Fruit fly (Drosophila melanogaster) whole organism, embryonic: Measurements from ENCODE around the gene RhoGAP19D.

Experiments
- Aef1 ChIP-seq: fragments of 200-800 bp; sonication (Bioruptor generic); IDR thresholded peaks from 3 replicates; pipeline ENCODE4 v1.3.6; 2022; ENCODE audit warnings: missing biosample characterization, missing genetic modification characterization
- BEAF-32 ChIP-seq: fragments of 200-800 bp; sonication (Bioruptor generic); optimal IDR thresholded peaks from 3 replicates; lab custom pipeline; 2017; ENCODE audit warnings: missing biosample characterization, missing genetic modification characterization, mild to moderate bottlenecking, moderate library complexity, missing genetic modification reagents
- Blimp-1 ChIP-seq: fragments of 200-800 bp; sonication (Bioruptor generic); optimal IDR thresholded peaks from 3 replicates; lab custom pipeline; 2018; ENCODE audit warnings: missing biosample characterization, missing genetic modification characterization, mild to moderate bottlenecking, moderate library complexity, missing genetic modification reagents
- Bteb2 ChIP-seq: fragments of 200-800 bp; sonication (Bioruptor generic); optimal IDR thresholded peaks from 2 replicates; lab custom pipeline; 2016; ENCODE audit warnings: missing biosample characterization, missing genetic modification characterization
- CG11560 ChIP-seq: fragments of 200-800 bp; sonication (Bioruptor generic); IDR thresholded peaks from 3 replicates; pipeline ENCODE4 v1.3.6; 2022; ENCODE audit warnings: missing biosample characterization, missing genetic modification characterization
- CG12104 ChIP-seq: fragments of 200-800 bp; sonication (Bioruptor generic); optimal IDR thresholded peaks from 3 replicates; lab custom pipeline; 2016; ENCODE audit warnings: missing biosample characterization, missing genetic modification characterization
- CG13775 ChIP-seq: fragments of 200-800 bp; sonication (Bioruptor generic); optimal IDR thresholded peaks from 3 replicates; lab custom pipeline; 2017; ENCODE audit warnings: missing biosample characterization, mild to moderate bottlenecking, missing genetic modification characterization
- CG1792 ChIP-seq: fragments of 200-800 bp; sonication (Bioruptor generic); optimal IDR thresholded peaks from 2 replicates; lab custom pipeline; 2016; ENCODE audit warnings: missing biosample characterization, missing genetic modification characterization
- CG1832 ChIP-seq: fragments of 200-800 bp; sonication (Bioruptor generic); optimal IDR thresholded peaks from 2 replicates; lab custom pipeline; 2017; ENCODE audit warnings: missing biosample characterization, mild to moderate bottlenecking, missing genetic modification characterization, inconsistent platforms
- CG18619 ChIP-seq: fragments of 200-800 bp; sonication (Bioruptor generic); optimal IDR thresholded peaks from 3 replicates; lab custom pipeline; 2017; ENCODE audit warnings: missing biosample characterization, mild to moderate bottlenecking, missing genetic modification characterization
- CG2120 ChIP-seq: fragments of 200-800 bp; sonication (Bioruptor generic); optimal IDR thresholded peaks from 3 replicates; lab custom pipeline; 2016; ENCODE audit warnings: missing biosample characterization, missing genetic modification characterization
- CG33213 ChIP-seq: fragments of 200-800 bp; sonication (Bioruptor generic); optimal IDR thresholded peaks from 3 replicates; lab custom pipeline; 2016; ENCODE audit warnings: missing biosample characterization, missing genetic modification characterization
- CG43689 ChIP-seq: fragments of 200-800 bp; sonication (Bioruptor generic); IDR thresholded peaks from 2 replicates; pipeline ENCODE4 v1.3.6; 2022; ENCODE audit warnings: missing biosample characterization, missing genetic modification characterization
- CG4404 ChIP-seq: fragments of 200-800 bp; sonication (Bioruptor generic); IDR thresholded peaks from 2 replicates; pipeline ENCODE4 v1.3.6; 2022; ENCODE audit warnings: missing biosample characterization, missing genetic modification characterization
- CG4617 ChIP-seq: fragments of 200-800 bp; sonication (Bioruptor generic); optimal IDR thresholded peaks from 3 replicates; lab custom pipeline; 2016; ENCODE audit warnings: missing biosample characterization, missing genetic modification characterization, borderline replicate concordance
- CG4820 ChIP-seq: fragments of 200-800 bp; sonication (Bioruptor generic); optimal IDR thresholded peaks from 3 replicates; lab custom pipeline; 2016; ENCODE audit warnings: missing biosample characterization, missing genetic modification characterization
- CG7556 ChIP-seq: fragments of 200-800 bp; sonication (Bioruptor generic); optimal IDR thresholded peaks from 2 replicates; lab custom pipeline; 2017; ENCODE audit warnings: missing biosample characterization, mild to moderate bottlenecking, missing genetic modification characterization
- CG8944 ChIP-seq: fragments of 200-800 bp; sonication (Bioruptor generic); optimal IDR thresholded peaks from 3 replicates; lab custom pipeline; 2016; ENCODE audit warnings: missing biosample characterization, missing genetic modification characterization
- Dll ChIP-seq: fragments of 200-800 bp; sonication (Bioruptor generic); IDR thresholded peaks from 4 replicates; pipeline ENCODE4 v1.3.6; 2022; ENCODE audit warnings: missing biosample characterization, missing genetic modification characterization; ENCODE audit not compliant: partially characterized antibody
- HLH3B ChIP-seq: fragments of 200-800 bp; sonication (Bioruptor generic); IDR thresholded peaks from 2 replicates; pipeline ENCODE4 v1.3.6; 2022; ENCODE audit warnings: missing biosample characterization, missing genetic modification characterization
- NfI ChIP-seq: fragments of 200-800 bp; sonication (Bioruptor generic); optimal IDR thresholded peaks from 3 replicates; lab custom pipeline; 2018; ENCODE audit warnings: missing biosample characterization, mild to moderate bottlenecking, missing genetic modification characterization, moderate library complexity
- Optix ChIP-seq: fragments of 200-800 bp; sonication (Bioruptor generic); IDR thresholded peaks from 3 replicates; pipeline ENCODE4 v1.3.6; 2022; ENCODE audit warnings: missing biosample characterization, missing genetic modification characterization
- PHDP ChIP-seq: fragments of 200-800 bp; sonication (Bioruptor generic); optimal IDR thresholded peaks from 3 replicates; lab custom pipeline; 2018; ENCODE audit warnings: missing biosample characterization, mild to moderate bottlenecking, missing genetic modification characterization, moderate library complexity
- Sox102F ChIP-seq: fragments of 200-800 bp; sonication (Bioruptor generic); optimal IDR thresholded peaks from 2 replicates; lab custom pipeline; 2018; ENCODE audit warnings: missing biosample characterization, mild to moderate bottlenecking, missing genetic modification characterization, moderate library complexity
- Ssrp ChIP-seq: fragments of 200-800 bp; sonication (Bioruptor generic); optimal IDR thresholded peaks from 2 replicates; lab custom pipeline; 2018; ENCODE audit warnings: missing biosample characterization, mild to moderate bottlenecking, missing genetic modification characterization, moderate library complexity
- Xrp1 ChIP-seq: fragments of 200-800 bp; sonication (Bioruptor generic); IDR thresholded peaks from 2 replicates; pipeline ENCODE4 v1.3.6; 2022; ENCODE audit warnings: missing biosample characterization, missing genetic modification characterization
- br ChIP-seq: fragments of >200 bp; optimal IDR thresholded peaks from 2 replicates; lab custom pipeline; 2017
- btn ChIP-seq: fragments of 200-800 bp; sonication (Bioruptor generic); optimal IDR thresholded peaks from 2 replicates; lab custom pipeline; 2016; ENCODE audit warnings: missing biosample characterization, missing genetic modification characterization
- cato ChIP-seq: fragments of 200-800 bp; sonication (Bioruptor generic); optimal IDR thresholded peaks from 2 replicates; lab custom pipeline; 2016; ENCODE audit warnings: missing biosample characterization, missing genetic modification characterization, borderline replicate concordance
- chinmo ChIP-seq: fragments of 200-800 bp; sonication (Bioruptor generic); IDR thresholded peaks from 4 replicates; pipeline ENCODE4 v1.3.6; 2022; ENCODE audit warnings: missing biosample characterization, missing genetic modification characterization; ENCODE audit not compliant: partially characterized antibody
- chn ChIP-seq: fragments of 200-800 bp; sonication (Bioruptor generic); optimal IDR thresholded peaks from 2 replicates; lab custom pipeline; 2016; ENCODE audit warnings: missing biosample characterization, missing genetic modification characterization
- crc ChIP-seq: fragments of 200-800 bp; sonication (Bioruptor generic); optimal IDR thresholded peaks from 2 replicates; lab custom pipeline; 2016; ENCODE audit warnings: missing biosample characterization, missing genetic modification characterization
- exex ChIP-seq: fragments of 200-800 bp; sonication (Bioruptor generic); optimal IDR thresholded peaks from 4 replicates; lab custom pipeline; 2018; ENCODE audit warnings: missing biosample characterization, mild to moderate bottlenecking, missing genetic modification characterization, moderate library complexity
- fu2 ChIP-seq: fragments of 200-800 bp; sonication (Bioruptor generic); optimal IDR thresholded peaks from 2 replicates; lab custom pipeline; 2016; ENCODE audit warnings: missing biosample characterization, missing genetic modification characterization
- h ChIP-seq: fragments of >200 bp; optimal IDR thresholded peaks from 2 replicates; lab custom pipeline; 2017
- insv ChIP-seq, 2 experiments: fragments of 200-800 bp; sonication (Bioruptor generic); optimal IDR thresholded peaks; 3 replicates each; lab custom pipeline; 2016 to 2018; ENCODE audit warnings: missing biosample characterization in 2 of 2, missing genetic modification characterization in 2 of 2
- inv ChIP-seq: fragments of 200-800 bp; sonication (Bioruptor generic); IDR thresholded peaks from 2 replicates; pipeline ENCODE4 v1.3.6; 2022; ENCODE audit warnings: missing biosample characterization, missing genetic modification characterization; ENCODE audit not compliant: partially characterized antibody
- jigr1 ChIP-seq: fragments of 200-800 bp; sonication (Bioruptor generic); IDR thresholded peaks from 3 replicates; pipeline ENCODE4 v1.3.6; 2022; ENCODE audit warnings: missing biosample characterization, missing genetic modification characterization
- jing ChIP-seq: fragments of 200-800 bp; sonication (Bioruptor generic); optimal IDR thresholded peaks from 2 replicates; lab custom pipeline; 2018; ENCODE audit warnings: missing biosample characterization, mild to moderate bottlenecking, missing genetic modification characterization
- kni ChIP-seq: fragments of 200-800 bp; sonication (Bioruptor generic); optimal IDR thresholded peaks from 3 replicates; lab custom pipeline; 2017; ENCODE audit warnings: mild to moderate bottlenecking, missing biosample characterization, missing genetic modification reagents, missing genetic modification characterization
- lilli ChIP-seq: fragments of 200-800 bp; sonication (Bioruptor generic); optimal IDR thresholded peaks from 3 replicates; lab custom pipeline; 2016; ENCODE audit warnings: missing biosample characterization, missing genetic modification characterization
- nerfin-2 ChIP-seq: fragments of 200-800 bp; sonication (Bioruptor generic); IDR thresholded peaks from 2 replicates; pipeline ENCODE4 v1.3.6; 2022; ENCODE audit warnings: missing biosample characterization, missing genetic modification characterization; ENCODE audit not compliant: partially characterized antibody
- oc ChIP-seq: fragments of 200-800 bp; sonication (Bioruptor generic); optimal IDR thresholded peaks from 2 replicates; lab custom pipeline; 2018; ENCODE audit warnings: missing biosample characterization, mild to moderate bottlenecking, missing genetic modification characterization, moderate library complexity
- pita ChIP-seq: fragments of 200-800 bp; sonication (Bioruptor generic); optimal IDR thresholded peaks from 2 replicates; lab custom pipeline; 2017; ENCODE audit warnings: missing biosample characterization, mild to moderate bottlenecking, missing genetic modification characterization
- slou ChIP-seq: fragments of 200-800 bp; sonication (Bioruptor generic); optimal IDR thresholded peaks from 3 replicates; lab custom pipeline; 2016; ENCODE audit warnings: missing biosample characterization, missing genetic modification characterization
- stc ChIP-seq: fragments of 200-800 bp; sonication (Bioruptor generic); IDR thresholded peaks from 2 replicates; pipeline ENCODE4 v1.3.6; 2022; ENCODE audit warnings: missing biosample characterization, missing genetic modification characterization
- tio ChIP-seq: fragments of 200-800 bp; sonication (Bioruptor generic); optimal IDR thresholded peaks from 2 replicates; lab custom pipeline; 2017; ENCODE audit warnings: missing biosample characterization, missing genetic modification characterization, inconsistent platforms
- trh ChIP-seq: fragments of 200-800 bp; sonication (Bioruptor generic); optimal IDR thresholded peaks from 2 replicates; lab custom pipeline; 2016; ENCODE audit warnings: missing biosample characterization, missing genetic modification characterization
- wdn ChIP-seq: fragments of 200-800 bp; sonication (Bioruptor generic); IDR thresholded peaks from 2 replicates; pipeline ENCODE4 v1.3.6; 2022; ENCODE audit warnings: missing biosample characterization, missing genetic modification characterization

The RhoGAP19D gene

dm6 chrX:20495767-20496656 is 14.5 kb downstream of the RhoGAP19D start (continued):
- TF ChIP-seq Bteb2 (peak; percentile 59), Sox102F (GFP tag; lab: Kevin White, UChicago) (peak; percentile 77), PHDP (tag; lab: Kevin White, UChicago) (peak; percentile 70), crc (GFP tag; lab: Kevin White, UChicago) (no peak), chn (GFP tag; lab: Kevin White, UChicago) (peak; percentile 51), Blimp-1 (GFP tag; lab: Kevin White, UChicago) (peak; percentile 70), CG43689 (GFP tag; lab: Robert Waterston, UW) (no peak), Xrp1 (GFP tag; lab: Robert Waterston, UW) (peak; percentile 77), oc (peak; percentile 21), btn (no peak), jigr1 (GFP tag; lab: Robert Waterston, UW) (no peak), NfI (GFP tag; lab: Kevin White, UChicago) (peak; percentile 49), pita (GFP tag; lab: Kevin White, UChicago) (no peak), CG18619 (peak; percentile 36), CG13775 (peak; percentile 63), br (lab: Kevin White, UChicago) (no peak), CG4404 (GFP tag; lab: Robert Waterston, UW) (peak; percentile 33; the same call in 1 of the 2 replicates), Aef1 (GFP tag; lab: Robert Waterston, UW) (peak; percentile 62), stc (GFP tag; lab: Robert Waterston, UW) (peak; percentile 59), jing (peak; percentile 45), Dll (GFP tag; lab: Robert Waterston, UW) (no peak), cato (GFP tag; lab: Kevin White, UChicago) (no peak), CG8944 (peak; percentile 43), CG33213 (GFP tag; lab: Kevin White, UChicago) (no peak), exex (tag; lab: Kevin White, UChicago) (no peak), wdn (GFP tag; lab: Robert Waterston, UW) (0 out of 2 replicates have a peak, but pooled peaks have one; percentile 14), nerfin-2 (GFP tag; lab: Robert Waterston, UW) (no peak), chinmo (GFP tag; lab: Robert Waterston, UW) (no peak), CG4820 (GFP tag; lab: Kevin White, UChicago) (peak; percentile 49), HLH3B (GFP tag; lab: Robert Waterston, UW) (peak; percentile 59), CG1832 (GFP tag; lab: Kevin White, UChicago) (peak; percentile 75), CG7556 (GFP tag; lab: Kevin White, UChicago) (peak; percentile 63), Ssrp (peak; percentile 71), slou (GFP tag; lab: Kevin White, UChicago) (peak; percentile 21), h (lab: Kevin White, UChicago) (no peak), inv (no peak), tio (GFP tag; lab: Kevin White, UChicago) (peak; percentile 64), lilli (peak; percentile 61), CG1792 (peak; percentile 49), Optix (GFP tag; lab: Robert Waterston, UW) (peak; percentile 27; the same call in 1 of the 3 replicates), trh (peak; percentile 41), BEAF-32 (GFP tag; lab: Kevin White, UChicago) (no peak), CG11560 (tag; lab: Robert Waterston, UW) (no peak), CG4617 (no peak), CG2120 (peak; percentile 73), insv (GFP tag; optimal IDR thresholded peaks at IDR 0.05; lab: Kevin White, UChicago) (no peak), CG12104 (GFP tag; lab: Kevin White, UChicago) (peak; percentile 30), kni (GFP tag; lab: Kevin White, UChicago) (no peak), fu2 (GFP tag; lab: Kevin White, UChicago) (peak; percentile 28)
